Worm (Caenorhabditis elegans): Measurements from ENCODE around the gene nmt-1.

DNA sequence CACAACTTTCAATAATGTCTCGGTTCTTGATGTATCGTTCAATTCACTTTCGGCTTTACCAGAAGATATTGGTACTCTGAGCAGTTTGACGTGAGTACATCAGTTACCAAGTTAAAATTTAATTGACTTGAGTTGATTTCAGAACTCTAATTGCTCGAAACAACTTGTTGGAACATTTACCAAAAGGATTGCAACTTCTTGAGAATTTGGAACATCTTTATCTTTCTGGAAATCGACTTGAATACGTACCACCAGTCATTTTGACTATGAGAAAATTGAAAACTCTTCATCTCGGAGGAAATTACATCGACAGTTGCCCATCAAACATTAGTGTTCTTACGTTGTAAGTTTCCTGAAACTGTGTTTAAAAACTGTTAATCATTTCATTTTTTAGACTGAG is 30.7 kb upstream of the nmt-1 start:
- TF ChIP-seq nhr-19 (GFP tag; conservative IDR thresholded peaks at IDR 0.05) (no peak), nhr-90 (tag; optimal IDR thresholded peaks at IDR 0.05; ENCODE audit: poor library complexity) (no peak), unc-98 (GFP tag; IDR thresholded peaks at IDR 0.05) (no peak), ama-1 (optimal IDR thresholded peaks at IDR 0.05) (no peak), unc-62 (GFP tag; optimal IDR thresholded peaks at IDR 0.05) (no peak), nhr-11 (tag; optimal IDR thresholded peaks at IDR 0.05) (no peak), nhr-76 (tag; optimal IDR thresholded peaks at IDR 0.05) (no peak), ztf-11 (tag; optimal IDR thresholded peaks at IDR 0.05) (no peak), nhr-47 (tag; optimal IDR thresholded peaks at IDR 0.05) (no peak), xbp-1 (tag; optimal IDR thresholded peaks at IDR 0.05) (no peak), lin-15B (tag; optimal IDR thresholded peaks at IDR 0.05) (no peak)

Data from whole organism, L1 larva.